Worm (Caenorhabditis elegans): ENCODE data around the gene F22H10.11.

The F22H10.11 gene

ce11 chrX:16689852-16690473, 2.1 kb upstream of the F22H10.11 start:
- TF ChIP-seq ztf-11 (tag; optimal IDR thresholded peaks at IDR 0.05) (no peak), elt-2 (tag; optimal IDR thresholded peaks at IDR 0.05) (peak; percentile 16)

DNA sequence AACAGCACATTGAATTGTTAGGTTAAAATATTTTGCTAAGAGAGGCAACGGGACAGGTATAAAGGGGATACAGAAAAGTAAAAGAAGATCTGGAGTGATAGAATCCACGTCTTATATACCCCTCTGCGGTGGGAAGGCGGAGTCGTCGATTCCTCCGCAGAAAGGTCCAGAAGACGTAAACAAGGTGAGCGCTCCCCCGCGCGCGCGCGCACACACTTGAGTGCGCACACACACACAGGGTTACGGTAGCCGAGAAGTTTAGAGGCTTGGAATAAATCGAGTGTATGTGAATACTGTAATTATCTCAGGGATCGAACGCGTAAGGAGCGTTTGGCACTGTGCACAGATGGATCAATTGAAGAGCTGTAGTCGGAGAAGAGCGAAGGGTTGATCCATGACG, 468 bp downstream of the F22H10.11 start:
- TF ChIP-seq fos-1 (tag; optimal IDR thresholded peaks at IDR 0.05) (no peak), zag-1 (tag; optimal IDR thresholded peaks at IDR 0.05) (no peak), nhr-11 (tag; optimal IDR thresholded peaks at IDR 0.05) (no peak), nhr-237 (tag; optimal IDR thresholded peaks at IDR 0.05) (no peak), ceh-9 (tag; optimal IDR thresholded peaks at IDR 0.05) (no peak), sea-2 (GFP tag; optimal IDR thresholded peaks at IDR 0.05) (no peak)

DNA sequence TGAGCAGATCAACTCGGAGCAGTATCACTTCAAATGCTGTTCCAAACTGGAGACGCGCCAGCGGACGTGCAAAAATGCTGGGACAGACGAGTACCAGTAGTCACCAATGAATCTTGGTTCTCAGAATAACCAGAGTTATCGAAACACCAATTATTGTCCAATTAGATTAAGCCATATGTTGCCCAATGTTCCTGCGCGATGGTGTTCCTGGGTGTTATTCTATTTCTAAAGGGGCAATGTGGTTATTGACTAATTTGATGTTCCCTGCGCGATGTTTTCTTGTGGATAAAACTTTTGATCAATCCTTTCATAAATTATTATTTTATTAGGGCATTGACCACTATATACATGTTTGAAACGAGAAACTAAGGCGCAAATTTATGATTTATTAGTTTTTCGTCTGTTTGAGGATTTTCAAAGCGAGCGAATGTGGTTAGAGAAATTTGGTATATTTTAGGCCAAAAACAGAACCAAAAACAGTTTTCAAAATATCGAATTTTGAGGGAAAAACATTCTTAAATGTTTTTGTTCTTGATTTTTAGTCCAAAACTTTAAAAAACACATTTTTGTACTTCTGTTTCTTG, 5.8 kb downstream of the F22H10.11 start:
- no peak for TF ChIP-seq mml-1 (tag; optimal IDR thresholded peaks at IDR 0.05)
- TF ChIP-seq fkh-2 (tag; optimal IDR thresholded peaks at IDR 0.05) = peak; percentile 79
- TF ChIP-seq fkh-10 (GFP tag; optimal IDR thresholded peaks at IDR 0.05) = peak; percentile 98
- peak; percentile 98 for TF ChIP-seq nhr-25 (tag; optimal IDR thresholded peaks at IDR 0.05)
- peak; percentile 66 to 98 (median 96) for TF ChIP-seq elt-3 (tag; optimal IDR thresholded peaks at IDR 0.05)
- TF ChIP-seq nhr-67 (tag; optimal IDR thresholded peaks at IDR 0.05) = peak; percentile 72
- TF ChIP-seq nhr-11 (tag; optimal IDR thresholded peaks at IDR 0.05) = peak; percentile 97
- peak; percentile 99 for TF ChIP-seq nhr-23 (tag; optimal IDR thresholded peaks at IDR 0.05)
- peak; percentile 100 for TF ChIP-seq ceh-28 (tag; optimal IDR thresholded peaks at IDR 0.05)
- TF ChIP-seq zag-1 (tag; optimal IDR thresholded peaks at IDR 0.05) = peak; percentile 89
- peak; percentile 96 for TF ChIP-seq pqm-1 (tag; optimal IDR thresholded peaks at IDR 0.05)
- TF ChIP-seq ztf-11 (tag; optimal IDR thresholded peaks at IDR 0.05) = peak; percentile 63
- TF ChIP-seq nhr-43 (tag; optimal IDR thresholded peaks at IDR 0.05; ENCODE audit: poor library complexity, severe bottlenecking) = peak; percentile 99
- peak; percentile 97 for TF ChIP-seq ceh-82 (tag; optimal IDR thresholded peaks at IDR 0.05)
- peak; percentile 98 for TF ChIP-seq egl-5 (tag; optimal IDR thresholded peaks at IDR 0.05)
- peak; percentile 99 for TF ChIP-seq pha-4 (tag; optimal IDR thresholded peaks at IDR 0.05)
- peak; percentile 87 for TF ChIP-seq elt-2 (tag; optimal IDR thresholded peaks at IDR 0.05)
- peak; percentile 96 for TF ChIP-seq egl-27 (tag; optimal IDR thresholded peaks at IDR 0.05)
- TF ChIP-seq lin-39 (tag; optimal IDR thresholded peaks at IDR 0.05) = peak; percentile 100
- peak; percentile 96 for TF ChIP-seq snpc-4 (tag; optimal IDR thresholded peaks at IDR 0.05)
- peak; percentile 92 for TF ChIP-seq unc-62 (GFP tag; optimal IDR thresholded peaks at IDR 0.05)
- TF ChIP-seq ceh-16 (tag; optimal IDR thresholded peaks at IDR 0.05) = peak; percentile 79
- peak; percentile 76 for TF ChIP-seq mdl-1 (tag; optimal IDR thresholded peaks at IDR 0.05)
- TF ChIP-seq jun-1 (tag; optimal IDR thresholded peaks at IDR 0.05) = peak; percentile 99
- peak; percentile 98 for TF ChIP-seq tbx-2 (tag; optimal IDR thresholded peaks at IDR 0.05)
- TF ChIP-seq eor-1 (tag; optimal IDR thresholded peaks at IDR 0.05) = peak in 1 of 2 experiments; percentile 85
- peak; percentile 68 for TF ChIP-seq unc-39 (tag; optimal IDR thresholded peaks at IDR 0.05)
- no peak for TF ChIP-seq nhr-237 (tag; optimal IDR thresholded peaks at IDR 0.05)
- peak; percentile 82 for TF ChIP-seq daf-12 (tag; optimal IDR thresholded peaks at IDR 0.05)
- no peak for TF ChIP-seq ama-1 (optimal IDR thresholded peaks at IDR 0.05)
- peak; percentile 99 for TF ChIP-seq hmg-11 (tag; optimal IDR thresholded peaks at IDR 0.05)
- TF ChIP-seq aly-2 (tag; optimal IDR thresholded peaks at IDR 0.05) = peak; percentile 93
- TF ChIP-seq nhr-12 (tag; optimal IDR thresholded peaks at IDR 0.05) = peak; percentile 42
- TF ChIP-seq sea-2 (GFP tag; optimal IDR thresholded peaks at IDR 0.05) = peak; percentile 73
- peak; percentile 94 for TF ChIP-seq R02D3.7 (tag; optimal IDR thresholded peaks at IDR 0.05)
- TF ChIP-seq ztf-4 (tag; optimal IDR thresholded peaks at IDR 0.05) = peak; percentile 93
- peak; percentile 87 for TF ChIP-seq nhr-76 (tag; optimal IDR thresholded peaks at IDR 0.05)
- peak; percentile 84 for TF ChIP-seq ceh-9 (tag; optimal IDR thresholded peaks at IDR 0.05)
- TF ChIP-seq elt-1 (tag; optimal IDR thresholded peaks at IDR 0.05) = peak; percentile 78
- peak; percentile 96 for TF ChIP-seq lsy-12 (tag; optimal IDR thresholded peaks at IDR 0.05)
- TF ChIP-seq nfya-1 (tag; optimal IDR thresholded peaks at IDR 0.05; ENCODE audit: insufficient read depth) = peak; percentile 96
- TF ChIP-seq lin-15B (tag; optimal IDR thresholded peaks at IDR 0.05) = peak; percentile 62
- TF ChIP-seq fos-1 (tag; optimal IDR thresholded peaks at IDR 0.05) = peak; percentile 96
- peak; percentile 68 for TF ChIP-seq ZK546.5 (tag; optimal IDR thresholded peaks at IDR 0.05)
- peak; percentile 92 for TF ChIP-seq nhr-28 (tag; optimal IDR thresholded peaks at IDR 0.05)
- TF ChIP-seq skn-1 (tag; optimal IDR thresholded peaks at IDR 0.05) = peak; percentile 99
- peak; percentile 99 for TF ChIP-seq nhr-77 (tag; optimal IDR thresholded peaks at IDR 0.05)

Measured in whole organism, L3 larva.